Fruit fly (Drosophila melanogaster): ENCODE results near the gene CG17572.

CG17572 gene

DNA sequence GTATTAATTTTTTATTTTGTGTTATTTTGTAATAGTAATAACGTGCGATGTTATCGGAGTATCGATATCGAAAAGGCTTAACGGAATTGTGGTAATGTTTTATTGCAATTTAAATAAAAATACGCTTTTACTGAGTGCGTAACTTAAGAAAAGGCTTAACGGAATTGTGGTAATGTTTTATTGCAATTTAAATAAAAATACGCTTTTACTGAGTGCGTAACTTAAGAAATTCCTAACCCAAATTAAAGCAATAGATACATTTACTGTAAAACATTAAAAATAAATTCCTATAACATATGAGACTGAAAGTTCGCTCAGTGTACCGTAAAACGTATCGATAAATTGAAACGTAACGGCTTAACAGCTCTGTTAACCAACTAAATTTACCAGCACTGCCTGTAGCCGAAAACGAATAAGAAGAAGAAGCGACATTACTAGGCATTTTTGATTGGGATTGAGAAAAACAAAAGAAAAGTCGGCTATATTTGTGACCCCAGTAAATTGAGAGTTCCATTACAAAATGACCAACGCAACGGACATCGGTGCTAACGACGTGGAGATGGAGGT is 22.3 kb downstream of the CG17572 start, which contains the start of gene Rpn3 (continued):
- TF ChIP-seq dac (GFP tag; optimal IDR thresholded peaks at IDR 0.05) (peak; percentile 56), eg (GFP tag; IDR thresholded peaks at IDR 0.05) (peak; percentile 91), vri (GFP tag; optimal IDR thresholded peaks at IDR 0.05) (no peak), Sox14 (GFP tag; optimal IDR thresholded peaks at IDR 0.05) (peak; percentile 86), Lpt (GFP tag; optimal IDR thresholded peaks at IDR 0.05) (peak; percentile 71), CG8632 (GFP tag; optimal IDR thresholded peaks at IDR 0.05) (peak; percentile 80), Smox (GFP tag; optimal IDR thresholded peaks at IDR 0.05) (no peak), CG7368 (GFP tag; optimal IDR thresholded peaks at IDR 0.05) (peak; percentile 77), Sox15 (GFP tag; optimal IDR thresholded peaks at IDR 0.05) (peak; percentile 65), CG8119 (GFP tag; IDR thresholded peaks at IDR 0.05) (peak; percentile 86), CG34406 (GFP tag; optimal IDR thresholded peaks at IDR 0.05) (peak; percentile 84), OdsH (GFP tag; optimal IDR thresholded peaks at IDR 0.05) (no peak), CG3032 (tag; optimal IDR thresholded peaks at IDR 0.05) (peak; percentile 74), CG3919 (GFP tag; optimal IDR thresholded peaks at IDR 0.05) (peak; percentile 82), topi (GFP tag; optimal IDR thresholded peaks at IDR 0.05) (peak; percentile 82), CG10669 (GFP tag; optimal IDR thresholded peaks at IDR 0.05) (peak; percentile 75), Sox102F (GFP tag; optimal IDR thresholded peaks at IDR 0.05) (no peak)

DNA sequence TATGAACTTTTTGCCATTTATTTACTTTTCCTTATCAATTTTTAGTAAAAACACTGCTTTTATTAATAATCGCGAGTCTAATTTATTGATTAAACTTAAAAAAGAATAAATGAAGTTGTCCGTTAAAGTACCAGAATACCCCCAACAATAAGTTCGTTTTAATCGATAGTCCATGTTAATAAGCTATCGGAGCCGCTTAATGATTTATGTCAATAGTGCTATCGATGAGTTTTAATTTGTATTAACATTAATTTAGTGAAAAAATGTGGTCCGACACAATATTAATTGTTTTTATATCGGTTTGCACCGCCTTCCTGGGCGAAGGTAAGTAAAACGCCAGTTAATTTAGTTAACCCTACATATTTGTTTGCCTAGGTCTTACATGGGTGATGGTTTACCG is 25.0 kb downstream of the CG17572 start, which contains the start of gene CG10470:
TSS of gene CG10470 (plus strand) at position 165 of the 400 bp plus-strand sequence.
- TF ChIP-seq CG7368 (GFP tag; optimal IDR thresholded peaks at IDR 0.05) (no peak), Ets96B (tag; optimal IDR thresholded peaks at IDR 0.05) (no peak), Eip78C (GFP tag) (peak; percentile 16), CG1621 (tag; optimal IDR thresholded peaks at IDR 0.05) (peak; percentile 4), CG3032 (tag; optimal IDR thresholded peaks at IDR 0.05) (peak; percentile 7), CG8319 (GFP tag; optimal IDR thresholded peaks at IDR 0.05) (no peak), CG15336 (GFP tag; IDR thresholded peaks at IDR 0.05) (no peak), svp (GFP tag) (no peak), CG32006 (GFP tag; optimal IDR thresholded peaks at IDR 0.05) (no peak), Hr38 (GFP tag; optimal IDR thresholded peaks at IDR 0.05) (no peak), CG6276 (GFP tag; optimal IDR thresholded peaks at IDR 0.05) (no peak), Sox102F (GFP tag; optimal IDR thresholded peaks at IDR 0.05) (no peak), esn (GFP tag; optimal IDR thresholded peaks at IDR 0.05) (peak; percentile 34), Hr39 (GFP tag; optimal IDR thresholded peaks at IDR 0.05) (no peak), dsx (GFP tag; optimal IDR thresholded peaks at IDR 0.05; ENCODE audit: poor library complexity, severe bottlenecking) (peak; percentile 70), dac (GFP tag; optimal IDR thresholded peaks at IDR 0.05) (no peak), CG10669 (GFP tag; optimal IDR thresholded peaks at IDR 0.05) (no peak)

DNA sequence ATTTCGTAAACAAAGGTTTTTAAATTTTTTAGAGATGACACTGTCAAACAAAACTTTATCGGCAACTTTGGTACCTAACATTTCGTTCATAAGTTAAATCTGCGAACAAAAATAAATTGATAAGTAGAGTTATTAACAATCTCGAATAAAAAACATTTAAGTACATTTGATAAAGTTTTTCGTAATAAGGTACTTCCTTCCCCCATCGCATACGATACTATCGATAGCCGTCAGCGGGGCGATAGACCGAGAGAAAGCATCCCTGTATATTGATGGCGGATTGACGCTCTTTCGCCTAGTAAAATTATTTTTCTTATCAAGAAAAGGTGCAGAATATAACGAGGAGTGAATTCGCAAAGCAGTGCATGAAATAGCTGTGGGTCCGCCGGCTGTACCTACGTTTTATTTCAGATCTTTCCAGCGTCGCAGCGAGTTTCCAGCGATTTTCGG is 28.8 kb downstream of the CG17572 start, which contains the start of the genes Ttc19 and Acn:
TSS of gene Ttc19 (minus strand) at position 38 of the 450 bp plus-strand sequence.
TSS of gene Acn (plus strand) at position 245 of the 450 bp plus-strand sequence.
- peak; percentile 82 for TF ChIP-seq cyc (GFP tag; optimal IDR thresholded peaks at IDR 0.05)
- TF ChIP-seq CG6808 (GFP tag; optimal IDR thresholded peaks at IDR 0.05) = no peak
- peak; percentile 78 for TF ChIP-seq eg (GFP tag; IDR thresholded peaks at IDR 0.05)
- peak; percentile 62 for TF ChIP-seq Ets96B (tag; optimal IDR thresholded peaks at IDR 0.05)
- peak; percentile 81 for TF ChIP-seq topi (GFP tag; optimal IDR thresholded peaks at IDR 0.05)
- no peak for TF ChIP-seq fd85E (GFP tag; optimal IDR thresholded peaks at IDR 0.05)
- TF ChIP-seq CG11294 (GFP tag; IDR thresholded peaks at IDR 0.05) = no peak
- no peak for TF ChIP-seq fkh (GFP tag; optimal IDR thresholded peaks at IDR 0.05)
- TF ChIP-seq Sox102F (GFP tag; optimal IDR thresholded peaks at IDR 0.05) = no peak
- TF ChIP-seq dac (GFP tag; optimal IDR thresholded peaks at IDR 0.05) = no peak
- TF ChIP-seq pdm3 (GFP tag; optimal IDR thresholded peaks at IDR 0.05) = peak; percentile 85
- peak; percentile 74 for TF ChIP-seq CG6163 (GFP tag; IDR thresholded peaks at IDR 0.05)
- TF ChIP-seq Hr39 (GFP tag; optimal IDR thresholded peaks at IDR 0.05) = peak; percentile 89
- TF ChIP-seq svp (GFP tag) = no peak
- TF ChIP-seq CG15336 (GFP tag; IDR thresholded peaks at IDR 0.05) = peak; percentile 51; the same call in 1 of the 2 replicates
- no peak for TF ChIP-seq CG16779 (tag; optimal IDR thresholded peaks at IDR 0.05)
- TF ChIP-seq Smox (GFP tag; optimal IDR thresholded peaks at IDR 0.05) = peak; percentile 86
- peak; percentile 54; the same call in 2 of the 3 replicates for TF ChIP-seq CG8119 (GFP tag; IDR thresholded peaks at IDR 0.05)
- TF ChIP-seq CG8632 (GFP tag; optimal IDR thresholded peaks at IDR 0.05) = peak; percentile 59
- peak; percentile 87 for TF ChIP-seq CG10631 (GFP tag; optimal IDR thresholded peaks at IDR 0.05)
- peak; percentile 80 for TF ChIP-seq Ets21C (GFP tag; optimal IDR thresholded peaks at IDR 0.05)
- peak; percentile 89 for TF ChIP-seq CG31627 (GFP tag; optimal IDR thresholded peaks at IDR 0.05)
- TF ChIP-seq CG7368 (GFP tag; optimal IDR thresholded peaks at IDR 0.05) = no peak
- TF ChIP-seq OdsH (GFP tag; optimal IDR thresholded peaks at IDR 0.05) = peak; percentile 88
- peak; percentile 86 for TF ChIP-seq lz (GFP tag; optimal IDR thresholded peaks at IDR 0.05)
- peak; percentile 66 for TF ChIP-seq Gug (GFP tag; IDR thresholded peaks at IDR 0.05)
- peak; percentile 94 for TF ChIP-seq Eip78C (GFP tag)
- TF ChIP-seq CG10669 (GFP tag; optimal IDR thresholded peaks at IDR 0.05) = peak; percentile 72
- TF ChIP-seq achi (GFP tag; optimal IDR thresholded peaks at IDR 0.05) = peak; percentile 84
- no peak for TF ChIP-seq Blimp-1 (GFP tag; optimal IDR thresholded peaks at IDR 0.05)
- peak; percentile 55 for TF ChIP-seq Lpt (GFP tag; optimal IDR thresholded peaks at IDR 0.05)
- TF ChIP-seq CG6276 (GFP tag; optimal IDR thresholded peaks at IDR 0.05) = no peak
- TF ChIP-seq Met (GFP tag; optimal IDR thresholded peaks at IDR 0.05) = peak; percentile 84

Data from whole organism, prepupa.